Worm (Caenorhabditis elegans): Measurements from ENCODE around the gene ttr-42.
A peak's percentile ranks its signal among the peaks of the same experiment; 100 is the strongest.

The ttr-42 gene

DNA sequence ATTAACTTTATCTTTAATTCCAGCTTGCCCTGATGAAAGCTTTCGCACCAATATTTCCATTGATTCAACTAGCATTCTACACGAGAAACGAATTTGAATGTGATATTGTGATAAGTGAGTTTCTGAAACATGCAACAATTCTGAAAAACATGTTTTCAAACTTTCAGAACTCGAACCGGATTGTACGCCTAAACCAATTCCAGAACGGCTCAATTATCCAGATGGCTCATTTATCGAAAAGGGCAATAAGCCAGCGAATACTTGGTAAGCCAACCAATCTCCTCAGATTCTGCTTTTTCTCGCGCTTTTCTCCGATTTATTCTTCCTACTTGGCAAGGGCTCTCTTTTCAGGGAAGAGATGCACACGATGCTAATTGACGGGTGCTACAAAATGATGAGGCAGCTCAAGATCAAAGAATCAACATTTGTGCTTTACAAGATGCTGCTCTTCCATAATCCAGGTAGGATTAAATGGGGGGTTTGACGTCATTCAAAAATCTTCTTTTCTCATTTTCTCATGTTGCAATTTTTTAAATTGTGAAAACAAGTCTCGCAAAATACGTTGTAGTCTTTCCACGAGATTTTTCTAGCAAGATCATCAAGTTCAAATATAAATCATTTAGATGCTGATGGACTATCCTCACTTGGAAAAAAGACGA is 26.9 kb downstream of the ttr-42 start:
- TF ChIP-seq ceh-16 (tag; optimal IDR thresholded peaks at IDR 0.05), result no peak
- TF ChIP-seq Y55F3AM.14 (GFP tag; optimal IDR thresholded peaks at IDR 0.05), result peak; percentile 22
- TF ChIP-seq nhr-12 (tag; optimal IDR thresholded peaks at IDR 0.05), result no peak
- TF ChIP-seq mdl-1 (tag; optimal IDR thresholded peaks at IDR 0.05), result no peak
- no peak for TF ChIP-seq sem-4 (tag; optimal IDR thresholded peaks at IDR 0.05)
- no peak for TF ChIP-seq ceh-82 (tag; optimal IDR thresholded peaks at IDR 0.05)
- TF ChIP-seq sma-9 (GFP tag; optimal IDR thresholded peaks at IDR 0.05), result peak; percentile 54
- no peak for TF ChIP-seq sma-9 (tag; optimal IDR thresholded peaks at IDR 0.05)
- TF ChIP-seq nhr-77 (tag; optimal IDR thresholded peaks at IDR 0.05), result no peak
- no peak for TF ChIP-seq nhr-6 (tag; optimal IDR thresholded peaks at IDR 0.05)
- no peak for TF ChIP-seq sma-3 (GFP tag; optimal IDR thresholded peaks at IDR 0.05)
- no peak for TF ChIP-seq peb-1 (tag; optimal IDR thresholded peaks at IDR 0.05)
- no peak for TF ChIP-seq alr-1 (tag; optimal IDR thresholded peaks at IDR 0.05)
- TF ChIP-seq elt-1 (tag; optimal IDR thresholded peaks at IDR 0.05), result no peak
- no peak for TF ChIP-seq nhr-237 (tag; optimal IDR thresholded peaks at IDR 0.05)
- no peak for TF ChIP-seq egl-27 (tag; optimal IDR thresholded peaks at IDR 0.05)
- no peak for TF ChIP-seq elt-3 (tag; optimal IDR thresholded peaks at IDR 0.05)
- TF ChIP-seq nhr-129 (tag; optimal IDR thresholded peaks at IDR 0.05), result no peak
- no peak for TF ChIP-seq nhr-23 (tag; optimal IDR thresholded peaks at IDR 0.05)
- TF ChIP-seq ZK546.5 (tag; optimal IDR thresholded peaks at IDR 0.05), result no peak
- peak; percentile 55 for TF ChIP-seq mab-5 (tag; optimal IDR thresholded peaks at IDR 0.05)
- no peak for TF ChIP-seq nhr-11 (tag; optimal IDR thresholded peaks at IDR 0.05)
- TF ChIP-seq C34F6.9 (tag; optimal IDR thresholded peaks at IDR 0.05), result peak; percentile 13
- TF ChIP-seq nhr-25 (tag; optimal IDR thresholded peaks at IDR 0.05), result no peak
- peak; percentile 90 for TF ChIP-seq unc-55 (GFP tag; optimal IDR thresholded peaks at IDR 0.05)
- TF ChIP-seq lsy-2 (tag; optimal IDR thresholded peaks at IDR 0.05), result peak in 1 of 2 experiments; percentile 46
- TF ChIP-seq ama-1 (optimal IDR thresholded peaks at IDR 0.05), result peak; percentile 5
- no peak for TF ChIP-seq aly-2 (tag; optimal IDR thresholded peaks at IDR 0.05)
- TF ChIP-seq unc-62 (GFP tag; optimal IDR thresholded peaks at IDR 0.05), result no peak
- TF ChIP-seq R02D3.7 (tag; optimal IDR thresholded peaks at IDR 0.05), result no peak
- no peak for TF ChIP-seq ztf-11 (tag; optimal IDR thresholded peaks at IDR 0.05)
- TF ChIP-seq snpc-4 (tag; optimal IDR thresholded peaks at IDR 0.05), result no peak
- TF ChIP-seq nhr-21 (tag; optimal IDR thresholded peaks at IDR 0.05), result no peak
- no peak for TF ChIP-seq ztf-4 (tag; optimal IDR thresholded peaks at IDR 0.05)
- TF ChIP-seq crh-2 (tag; optimal IDR thresholded peaks at IDR 0.05), result no peak
- no peak for TF ChIP-seq fos-1 (tag; optimal IDR thresholded peaks at IDR 0.05)
- no peak for TF ChIP-seq dmd-4 (tag; optimal IDR thresholded peaks at IDR 0.05)
- TF ChIP-seq lin-11 (tag; optimal IDR thresholded peaks at IDR 0.05), result no peak
- no peak for TF ChIP-seq nhr-10 (tag; optimal IDR thresholded peaks at IDR 0.05)
- no peak for TF ChIP-seq F13H6.1 (tag; optimal IDR thresholded peaks at IDR 0.05)
- TF ChIP-seq lin-13 (GFP tag; optimal IDR thresholded peaks at IDR 0.05), result no peak
- no peak for TF ChIP-seq blmp-1 (tag; optimal IDR thresholded peaks at IDR 0.05; ENCODE audit: insufficient read depth)
- TF ChIP-seq gmeb-1 (tag; optimal IDR thresholded peaks at IDR 0.05), result no peak
- TF ChIP-seq skn-1 (tag; optimal IDR thresholded peaks at IDR 0.05), result no peak

ce11 chrX:2607522-2608278 is 30.2 kb downstream of the ttr-42 start, which contains the start of gene T03G6.1:
Gene T03G6.1, plus strand, starts transcription at chrX:2608228.
- TF ChIP-seq nhr-237 (tag; optimal IDR thresholded peaks at IDR 0.05) (no peak), unc-62 (GFP tag; optimal IDR thresholded peaks at IDR 0.05) (no peak), ztf-4 (tag; optimal IDR thresholded peaks at IDR 0.05) (no peak), mbf-1 (tag; optimal IDR thresholded peaks at IDR 0.05) (no peak), gmeb-1 (tag; optimal IDR thresholded peaks at IDR 0.05) (no peak), aly-2 (tag; optimal IDR thresholded peaks at IDR 0.05) (no peak), nhr-77 (tag; optimal IDR thresholded peaks at IDR 0.05) (no peak), ceh-82 (tag; optimal IDR thresholded peaks at IDR 0.05) (no peak)

Measured in whole organism, L2 larva.